Fruit fly (Drosophila melanogaster) Kc167 (cell line): ENCODE data around the gene CG14300.

Experiments
- Myc ChIP-seq: fragments of >200 bp; optimal IDR thresholded peaks from 2 replicates; lab custom pipeline; 2017; ENCODE audit warnings: missing external identifiers
- Sin3A ChIP-seq: fragments of >200 bp; optimal IDR thresholded peaks from 2 replicates; lab custom pipeline; 2018; ENCODE audit warnings: missing external identifiers
- h ChIP-seq: fragments of >200 bp; optimal IDR thresholded peaks from 3 replicates; lab custom pipeline; 2018; ENCODE audit warnings: missing external identifiers
- insv ChIP-seq: fragments of >200 bp; optimal IDR thresholded peaks from 3 replicates; lab custom pipeline; 2018; ENCODE audit warnings: missing external identifiers
- psq ChIP-seq: fragments of >200 bp; optimal IDR thresholded peaks from 2 replicates; lab custom pipeline; 2017; ENCODE audit warnings: missing external identifiers
- ttk ChIP-seq: sonication (Bioruptor generic); optimal IDR thresholded peaks from 2 replicates; lab custom pipeline; 2017; ENCODE audit warnings: missing external identifiers

DNA sequence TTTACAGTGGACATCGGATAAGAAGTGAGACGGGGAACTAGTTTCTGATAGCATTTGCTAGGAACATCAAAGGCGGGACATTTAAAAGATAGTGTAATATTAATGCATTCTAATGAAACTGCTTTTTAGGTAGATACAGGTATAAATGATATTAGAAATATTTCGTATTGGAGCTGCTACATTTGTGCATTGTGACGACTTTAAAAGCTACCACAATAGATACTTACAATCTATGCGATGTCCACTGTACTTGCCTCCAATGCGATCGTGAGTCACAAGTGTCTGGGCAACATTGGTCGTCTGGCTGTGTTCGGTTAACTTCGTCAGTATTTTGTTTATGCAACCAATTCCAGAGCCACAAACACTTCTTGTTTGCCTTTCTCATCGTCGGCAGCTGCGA, 23.7 kb downstream of the CG14300 start:
- TF ChIP-seq psq (lab: Kevin White, UChicago): no peak
- no peak for TF ChIP-seq insv (lab: Kevin White, UChicago)
- TF ChIP-seq ttk: no peak
- no peak for TF ChIP-seq Sin3A
- no peak for TF ChIP-seq Myc (lab: Kevin White, UChicago)
- TF ChIP-seq h (lab: Kevin White, UChicago): no peak
